Worm (Caenorhabditis elegans): ENCODE measurements around the gene srh-241.

The srh-241 gene

ce11 chrV:2881565-2881964 is 12.2 kb upstream of the srh-241 start:
- TF ChIP-seq Y55F3AM.14 (GFP tag; optimal IDR thresholded peaks at IDR 0.05) (no peak), peb-1 (tag; optimal IDR thresholded peaks at IDR 0.05) (no peak), nhr-10 (tag; optimal IDR thresholded peaks at IDR 0.05) (no peak), ztf-4 (tag; optimal IDR thresholded peaks at IDR 0.05) (no peak)

DNA sequence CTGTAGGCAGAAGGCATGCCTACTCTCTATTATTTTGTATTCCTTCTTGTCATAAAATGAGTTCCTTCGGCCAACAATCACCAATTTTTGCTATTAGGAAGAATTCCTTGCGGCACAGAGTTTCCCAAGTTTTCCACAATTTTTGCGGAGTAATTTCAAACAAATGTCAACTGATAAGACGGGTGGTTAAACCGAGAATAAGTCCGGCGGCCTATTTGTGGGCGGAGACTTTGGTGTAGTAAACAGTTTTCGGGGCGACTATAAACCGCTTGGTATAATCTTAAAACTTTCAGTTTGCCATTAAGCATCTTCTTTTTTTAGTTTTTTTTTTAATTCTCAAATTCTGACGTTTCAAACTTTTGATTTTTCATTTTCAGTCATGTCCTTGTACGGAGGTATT is 11.6 kb upstream of the srh-241 start, which contains the start of gene ifc-1:
Gene ifc-1 (plus strand): TSS at position 378 of the 400 bp plus-strand sequence.
- no peak for TF ChIP-seq ztf-1 (GFP tag; conservative IDR thresholded peaks at IDR 0.05)
- no peak for TF ChIP-seq ceh-82 (tag; optimal IDR thresholded peaks at IDR 0.05)
- TF ChIP-seq fos-1 (tag; optimal IDR thresholded peaks at IDR 0.05), result peak; percentile 34

DNA sequence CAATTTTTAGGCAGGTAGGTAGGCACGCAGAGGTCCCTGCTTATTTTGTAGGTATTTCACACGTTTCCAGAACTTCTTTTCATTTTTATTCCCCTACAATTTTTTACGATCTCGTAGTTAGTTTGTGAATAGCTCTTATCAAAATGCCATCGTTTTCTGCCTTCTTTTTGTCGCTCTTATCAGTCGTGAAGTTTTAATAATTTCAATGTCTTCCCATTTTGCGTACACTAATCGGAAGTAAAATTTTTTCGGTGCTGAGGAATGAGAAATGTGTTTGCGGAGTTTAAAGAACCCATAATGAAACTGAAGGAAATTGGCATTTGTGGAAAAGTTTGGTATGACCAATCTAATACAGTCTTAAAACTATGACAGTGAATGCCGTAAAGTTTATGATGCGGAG is 11.0 kb upstream of the srh-241 start:
- TF ChIP-seq nhr-23 (tag; optimal IDR thresholded peaks at IDR 0.05) (no peak), gmeb-1 (tag; optimal IDR thresholded peaks at IDR 0.05) (peak; percentile 31), lsy-2 (tag; optimal IDR thresholded peaks at IDR 0.05) (no peak), fos-1 (tag; optimal IDR thresholded peaks at IDR 0.05) (peak; percentile 82), F13H6.1 (tag; optimal IDR thresholded peaks at IDR 0.05) (no peak)

DNA sequence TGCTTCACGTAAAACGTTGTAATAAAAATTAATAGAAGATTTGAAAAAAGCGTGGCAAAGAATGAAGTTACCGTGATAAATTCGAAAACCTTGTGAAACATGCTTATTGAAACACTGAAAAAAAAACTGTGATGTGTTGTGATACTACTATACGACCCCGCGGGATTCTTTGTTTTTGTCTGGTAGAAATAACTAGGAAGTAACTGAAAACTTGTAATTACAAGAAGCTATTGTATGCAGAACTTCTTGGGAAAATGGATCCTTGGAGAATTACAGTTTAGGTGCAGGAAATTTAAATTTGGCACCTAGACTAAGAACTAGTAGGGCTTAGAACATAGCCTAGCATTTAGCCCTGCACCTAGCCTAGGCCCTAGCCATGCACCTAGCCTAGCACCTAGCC is 10.4 kb upstream of the srh-241 start, which contains the start of gene str-39:
Gene str-39 (minus strand): TSS at position 101 of the 400 bp plus-strand sequence.
- TF ChIP-seq dmd-4 (tag; optimal IDR thresholded peaks at IDR 0.05) (no peak), mdl-1 (tag; optimal IDR thresholded peaks at IDR 0.05) (no peak), skn-1 (tag; optimal IDR thresholded peaks at IDR 0.05) (no peak), egl-27 (tag; optimal IDR thresholded peaks at IDR 0.05) (no peak), mbf-1 (tag; optimal IDR thresholded peaks at IDR 0.05) (no peak), C34F6.9 (tag; optimal IDR thresholded peaks at IDR 0.05) (no peak), zag-1 (tag; optimal IDR thresholded peaks at IDR 0.05) (no peak), nhr-23 (tag; optimal IDR thresholded peaks at IDR 0.05) (no peak)

DNA sequence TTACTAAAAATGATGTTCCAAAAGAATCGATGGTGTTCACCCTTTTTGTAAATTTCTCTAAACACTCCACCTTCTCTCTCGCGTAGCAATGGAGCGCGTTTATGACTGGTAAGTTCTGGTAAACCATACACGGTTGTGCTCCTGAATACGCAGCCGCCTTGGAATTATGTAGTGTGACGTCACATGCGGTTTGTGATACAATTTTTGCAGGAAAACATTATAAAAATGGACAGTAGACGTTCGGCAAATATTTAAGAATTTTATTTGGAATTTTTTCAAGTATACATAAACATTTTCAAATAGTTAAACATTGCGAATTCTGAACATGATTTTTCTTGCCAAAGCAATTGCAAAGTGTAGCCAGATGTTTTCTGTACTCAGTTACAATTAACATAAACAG is 8.1 kb upstream of the srh-241 start, which contains the start of gene F37B4.10:
Gene F37B4.10 (minus strand): TSS at position 101 of the 400 bp plus-strand sequence.
- TF ChIP-seq unc-39 (tag; optimal IDR thresholded peaks at IDR 0.05), result no peak
- TF ChIP-seq unc-55 (GFP tag; optimal IDR thresholded peaks at IDR 0.05), result peak; percentile 32

DNA sequence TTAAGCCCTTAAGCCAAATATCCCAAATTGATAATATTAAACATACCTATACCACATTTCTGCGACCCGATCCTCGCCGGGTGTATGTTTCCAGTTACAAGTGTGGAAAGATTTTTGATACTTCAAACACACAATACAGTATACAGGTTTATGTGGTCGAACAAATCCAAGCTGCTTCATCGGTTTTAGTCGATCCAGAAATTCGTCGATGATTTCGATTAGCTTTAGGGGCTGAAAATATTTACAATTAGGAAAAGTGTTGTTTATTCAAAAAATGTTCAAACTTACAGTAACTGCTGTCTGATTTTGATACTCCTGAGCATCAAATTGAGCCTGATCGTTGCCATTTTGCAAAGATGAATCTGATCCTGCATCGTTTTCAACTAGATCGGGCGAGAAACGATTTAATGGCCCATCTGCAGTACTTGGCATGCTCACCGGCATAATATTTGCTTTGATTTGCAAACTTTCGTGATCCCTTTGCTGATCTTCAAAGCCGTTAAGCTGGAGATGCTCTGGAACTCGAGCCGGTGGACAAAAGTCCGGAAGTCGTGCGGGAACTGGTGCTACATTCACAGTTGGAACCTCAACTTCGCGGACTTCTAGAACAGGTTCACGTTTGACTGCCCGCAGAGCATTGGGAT is 6.9 kb upstream of the srh-241 start:
- TF ChIP-seq nhr-237 (tag; optimal IDR thresholded peaks at IDR 0.05) (no peak), Y55F3AM.14 (GFP tag; optimal IDR thresholded peaks at IDR 0.05) (no peak), elt-3 (tag; optimal IDR thresholded peaks at IDR 0.05) (no peak), ZK546.5 (tag; optimal IDR thresholded peaks at IDR 0.05) (no peak), nhr-25 (tag; optimal IDR thresholded peaks at IDR 0.05) (no peak), unc-55 (GFP tag; optimal IDR thresholded peaks at IDR 0.05) (no peak), sma-3 (GFP tag; optimal IDR thresholded peaks at IDR 0.05) (no peak), aly-2 (tag; optimal IDR thresholded peaks at IDR 0.05) (no peak), ztf-4 (tag; optimal IDR thresholded peaks at IDR 0.05) (no peak), elt-1 (tag; optimal IDR thresholded peaks at IDR 0.05) (no peak), egl-27 (tag; optimal IDR thresholded peaks at IDR 0.05) (no peak), crh-2 (tag; optimal IDR thresholded peaks at IDR 0.05) (no peak), F13H6.1 (tag; optimal IDR thresholded peaks at IDR 0.05) (no peak)

DNA sequence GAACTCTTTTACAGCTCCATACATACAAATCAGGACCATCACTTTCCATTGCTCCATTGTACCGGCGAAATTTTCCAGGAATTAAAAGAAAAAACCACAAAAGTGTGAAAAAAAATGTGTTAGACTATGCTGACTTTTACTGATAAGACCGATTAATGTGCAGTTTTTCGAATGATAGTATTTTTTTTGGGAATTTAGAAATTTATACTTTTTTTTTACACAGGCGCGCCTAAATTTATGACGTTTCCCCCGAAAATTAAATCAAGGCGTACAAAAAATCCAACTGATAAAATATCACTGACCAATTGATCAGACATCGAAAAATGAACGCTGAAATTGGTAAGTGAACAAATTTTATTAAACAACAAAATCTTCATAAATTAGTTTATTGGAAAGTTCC is 6.0 kb upstream of the srh-241 start, which contains the start of gene folt-2:
Gene folt-2 (minus strand): TSS at position 179 of the 400 bp plus-strand sequence.
- TF ChIP-seq lsy-2 (tag; optimal IDR thresholded peaks at IDR 0.05) (no peak), fos-1 (tag; optimal IDR thresholded peaks at IDR 0.05) (peak; percentile 60)

DNA sequence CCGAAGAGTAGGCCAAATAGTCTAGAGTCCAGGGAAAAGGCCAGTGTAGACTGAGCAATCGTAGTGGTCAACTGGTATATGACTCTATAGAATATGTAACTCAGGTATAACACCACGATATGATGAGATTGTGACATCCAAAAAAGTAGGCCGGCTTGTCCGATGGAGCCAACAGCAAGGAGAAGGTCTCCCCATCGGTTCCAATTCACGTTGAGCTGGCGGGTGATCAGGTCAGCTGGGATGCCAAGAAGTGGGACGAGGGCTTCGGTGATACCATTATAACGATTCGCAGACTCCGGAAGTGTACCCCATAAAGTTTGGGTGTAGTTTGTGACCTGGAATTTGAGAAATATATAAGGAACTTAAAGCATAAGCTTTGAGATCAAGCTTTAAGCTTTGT is 3.5 kb upstream of the srh-241 start:
- TF ChIP-seq C34F6.9 (tag; optimal IDR thresholded peaks at IDR 0.05) (no peak), ZK546.5 (tag; optimal IDR thresholded peaks at IDR 0.05) (no peak), ztf-11 (tag; optimal IDR thresholded peaks at IDR 0.05) (no peak), nhr-129 (tag; optimal IDR thresholded peaks at IDR 0.05) (no peak)

All from whole organism, L2 larva.